Worm (Caenorhabditis elegans): ENCODE results near the gene msp-57.

The msp-57 gene

ce11 chrIV:5086961-5087326 is 24.6 kb downstream of the msp-57 start (continued):
- TF ChIP-seq unc-62 (GFP tag; optimal IDR thresholded peaks at IDR 0.05 in 1 of 2) (peak in 1 of 2 experiments; percentile 80), unc-62 (tag; optimal IDR thresholded peaks at IDR 0.05) (no peak), tra-1 (GFP tag; IDR thresholded peaks at IDR 0.05) (no peak), F26F4.8 (GFP tag; conservative IDR thresholded peaks at IDR 0.05) (no peak), zfp-2 (tag; optimal IDR thresholded peaks at IDR 0.05) (no peak), mdl-1 (tag; optimal IDR thresholded peaks at IDR 0.05) (no peak), lin-29 (GFP tag; IDR thresholded peaks at IDR 0.05) (no peak), spr-1 (tag; optimal IDR thresholded peaks at IDR 0.05) (no peak), dve-1 (tag; optimal IDR thresholded peaks at IDR 0.05; ENCODE audit: insufficient read depth) (no peak), nhr-48 (tag; optimal IDR thresholded peaks at IDR 0.05) (no peak), saeg-2 (GFP tag; IDR thresholded peaks at IDR 0.05) (0 out of 2 replicates have a peak, but pooled peaks have one; percentile 14), mep-1 (tag; optimal IDR thresholded peaks at IDR 0.05) (no peak), mes-2 (tag; optimal IDR thresholded peaks at IDR 0.05; ENCODE audit: poor library complexity, severe bottlenecking) (no peak), ztf-7 (tag; optimal IDR thresholded peaks at IDR 0.05) (no peak), lsy-2 (tag; optimal IDR thresholded peaks at IDR 0.05) (no peak), Y75B8A.6 (GFP tag; IDR thresholded peaks at IDR 0.05) (0 out of 2 replicates have a peak, but pooled peaks have one; percentile 9), snpc-4 (tag; optimal IDR thresholded peaks at IDR 0.05) (no peak), dmd-9 (GFP tag; IDR thresholded peaks at IDR 0.05) (no peak), spr-3 (GFP tag; optimal IDR thresholded peaks at IDR 0.05) (no peak), ceh-82 (tag; optimal IDR thresholded peaks at IDR 0.05) (no peak), F44E2.7 (GFP tag; IDR thresholded peaks at IDR 0.05) (no peak), F37D6.2 (tag; optimal IDR thresholded peaks at IDR 0.05) (no peak), ceh-20 (GFP tag; IDR thresholded peaks at IDR 0.05) (peak; percentile 46; the same call in 1 of the 2 replicates), daf-19 (GFP tag; conservative IDR thresholded peaks at IDR 0.05) (no peak), nhr-11 (tag; optimal IDR thresholded peaks at IDR 0.05) (no peak), nhr-77 (tag; optimal IDR thresholded peaks at IDR 0.05) (no peak), ceh-44 (GFP tag; IDR thresholded peaks at IDR 0.05) (no peak), nhr-42 (GFP tag; IDR thresholded peaks at IDR 0.05) (no peak), dmd-8 (GFP tag; IDR thresholded peaks at IDR 0.05) (0 out of 2 replicates have a peak, but pooled peaks have one; percentile 37), aha-1 (tag) (no peak), lin-38 (GFP tag; IDR thresholded peaks at IDR 0.05) (no peak; the same call in 1 of the 2 replicates), lir-3 (tag; optimal IDR thresholded peaks at IDR 0.05) (no peak), vab-7 (GFP tag; IDR thresholded peaks at IDR 0.05) (no peak), lin-39 (tag; optimal IDR thresholded peaks at IDR 0.05) (no peak), egl-27 (tag; optimal IDR thresholded peaks at IDR 0.05) (no peak), zip-11 (GFP tag; IDR thresholded peaks at IDR 0.05) (no peak), gei-8 (GFP tag; optimal IDR thresholded peaks at IDR 0.05) (no peak), ama-1 (optimal IDR thresholded peaks at IDR 0.05) (peak; percentile 4), nhr-76 (tag; optimal IDR thresholded peaks at IDR 0.05) (no peak), jun-1 (tag; optimal IDR thresholded peaks at IDR 0.05) (no peak), lim-7 (GFP tag; IDR thresholded peaks at IDR 0.05) (no peak), nhr-102 (tag; optimal IDR thresholded peaks at IDR 0.05) (no peak), daf-8 (GFP tag; IDR thresholded peaks at IDR 0.05) (no peak), dpl-1 (GFP tag; optimal IDR thresholded peaks at IDR 0.05) (no peak), ceh-28 (tag; optimal IDR thresholded peaks at IDR 0.05) (no peak), nhr-28 (tag; optimal IDR thresholded peaks at IDR 0.05) (no peak), daf-12 (tag; optimal IDR thresholded peaks at IDR 0.05) (no peak), sdz-12 (GFP tag; optimal IDR thresholded peaks at IDR 0.05) (no peak), zfp-3 (GFP tag; conservative IDR thresholded peaks at IDR 0.05) (0 out of 2 replicates have a peak, but pooled peaks have one; percentile 50), duxl-1 (tag; optimal IDR thresholded peaks at IDR 0.05; ENCODE audit: poor library complexity) (no peak), F10B5.3 (tag; optimal IDR thresholded peaks at IDR 0.05) (no peak), R02D3.7 (tag; optimal IDR thresholded peaks at IDR 0.05) (no peak), T20F7.1 (GFP tag; optimal IDR thresholded peaks at IDR 0.05) (no peak)
